Fruit fly (Drosophila melanogaster): ENCODE measurements around the gene CG34258.
A peak's percentile ranks its signal among the peaks of the same experiment; 100 is the strongest.

DNA sequence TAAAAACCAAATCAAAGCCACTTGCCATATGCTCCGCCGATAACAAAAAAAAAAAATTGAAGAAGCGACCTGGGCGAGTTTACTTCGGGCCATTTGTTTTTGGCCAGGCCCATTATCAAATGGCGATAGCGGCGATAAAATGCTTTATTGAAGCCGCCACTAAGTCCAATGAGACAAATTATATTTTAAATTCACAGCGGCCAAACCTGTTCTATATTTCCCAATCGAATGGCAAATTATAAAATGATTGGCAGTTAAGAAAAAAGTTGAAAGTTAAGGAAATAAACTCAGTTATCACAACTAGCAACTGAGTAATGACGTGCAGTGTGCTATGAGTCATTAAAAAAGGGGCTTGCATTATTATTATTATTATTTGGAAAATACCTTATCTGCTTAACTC is 10.6 kb downstream of the CG34258 start:
- no peak for TF ChIP-seq CG7101 (tag; optimal IDR thresholded peaks at IDR 0.05)
- TF ChIP-seq ovo (GFP tag; optimal IDR thresholded peaks at IDR 0.05): no peak
- TF ChIP-seq kay (GFP tag; ENCODE audit: borderline replicate concordance): peak; percentile 93
- no peak for TF ChIP-seq CG33017 (tag; optimal IDR thresholded peaks at IDR 0.05)
- no peak for TF ChIP-seq CG14711 (tag; optimal IDR thresholded peaks at IDR 0.05)
- TF ChIP-seq Crg-1 (GFP tag; optimal IDR thresholded peaks at IDR 0.05): no peak
- no peak for TF ChIP-seq Mnt (GFP tag; optimal IDR thresholded peaks at IDR 0.05)
- TF ChIP-seq CG5204 (GFP tag; optimal IDR thresholded peaks at IDR 0.05): no peak
- no peak for TF ChIP-seq cnc (optimal IDR thresholded peaks at IDR 0.05)
- no peak for TF ChIP-seq CG12768 (GFP tag; optimal IDR thresholded peaks at IDR 0.05)
- no peak for TF ChIP-seq cic (GFP tag; optimal IDR thresholded peaks at IDR 0.05)
- TF ChIP-seq pad (GFP tag; optimal IDR thresholded peaks at IDR 0.05): no peak
